Fruit fly (Drosophila melanogaster) whole organism, prepupa: ENCODE data around the gene e.

Experiments
- Blimp-1 ChIP-seq: fragments of 200-800 bp; sonication (Bioruptor generic); optimal IDR thresholded peaks from 3 replicates; lab custom pipeline; 2017; ENCODE audit warnings: missing biosample characterization, missing genetic modification characterization, mild to moderate bottlenecking, moderate library complexity, missing genetic modification reagents
- CG10631 ChIP-seq: fragments of 200-800 bp; sonication (Bioruptor generic); optimal IDR thresholded peaks from 2 replicates; lab custom pipeline; 2016; ENCODE audit warnings: missing biosample characterization, missing genetic modification characterization
- CG10669 ChIP-seq: fragments of 200-800 bp; sonication (Bioruptor generic); optimal IDR thresholded peaks from 3 replicates; lab custom pipeline; 2018; ENCODE audit warnings: missing biosample characterization, mild to moderate bottlenecking, missing genetic modification characterization, moderate library complexity
- CG11294 ChIP-seq: fragments of 200-800 bp; sonication (Bioruptor generic); IDR thresholded peaks from 2 replicates; pipeline ENCODE4 v1.3.6; 2022; ENCODE audit warnings: missing biosample characterization, missing genetic modification characterization
- CG11762 ChIP-seq: fragments of 200-800 bp; sonication (Bioruptor generic); optimal IDR thresholded peaks from 3 replicates; lab custom pipeline; 2016; ENCODE audit warnings: missing biosample characterization, missing genetic modification characterization; ENCODE audit not compliant: insufficient read depth
- CG11902 ChIP-seq: fragments of 200-800 bp; sonication (Bioruptor generic); optimal IDR thresholded peaks from 3 replicates; lab custom pipeline; 2016; ENCODE audit warnings: missing biosample characterization, missing genetic modification characterization
- CG15336 ChIP-seq: fragments of 200-800 bp; sonication (Bioruptor generic); IDR thresholded peaks from 2 replicates; pipeline ENCODE4 v1.3.6; 2022; ENCODE audit warnings: missing biosample characterization, missing genetic modification characterization
- CG1621 ChIP-seq: fragments of 200-800 bp; sonication (Bioruptor generic); optimal IDR thresholded peaks from 3 replicates; lab custom pipeline; 2018; ENCODE audit warnings: missing biosample characterization, mild to moderate bottlenecking, missing genetic modification characterization
- CG16779 ChIP-seq: fragments of 200-800 bp; sonication (Bioruptor generic); optimal IDR thresholded peaks from 3 replicates; lab custom pipeline; 2017; ENCODE audit warnings: missing biosample characterization, mild to moderate bottlenecking, missing genetic modification characterization
- CG3032 ChIP-seq: fragments of 200-800 bp; optimal IDR thresholded peaks from 2 replicates; lab custom pipeline; 2019; ENCODE audit warnings: missing biosample characterization, mild to moderate bottlenecking, missing genetic modification characterization, moderate library complexity
- CG32006 ChIP-seq: fragments of 200-800 bp; sonication (Bioruptor generic); optimal IDR thresholded peaks from 3 replicates; lab custom pipeline; 2017; ENCODE audit warnings: missing biosample characterization, mild to moderate bottlenecking, missing genetic modification characterization
- CG3919 ChIP-seq: fragments of 200-800 bp; sonication (Bioruptor generic); optimal IDR thresholded peaks from 3 replicates; lab custom pipeline; 2016; ENCODE audit warnings: missing biosample characterization, missing genetic modification characterization
- CG6276 ChIP-seq: fragments of 200-800 bp; sonication (Bioruptor generic); optimal IDR thresholded peaks from 2 replicates; lab custom pipeline; 2017; ENCODE audit warnings: missing biosample characterization, mild to moderate bottlenecking, missing genetic modification characterization
- CG6792 ChIP-seq: fragments of 200-800 bp; sonication (Bioruptor generic); optimal IDR thresholded peaks from 3 replicates; lab custom pipeline; 2016; ENCODE audit warnings: missing biosample characterization, missing genetic modification characterization
- CG6854 ChIP-seq: fragments of 200-800 bp; sonication (Bioruptor generic); optimal IDR thresholded peaks from 2 replicates; lab custom pipeline; 2017; ENCODE audit warnings: missing biosample characterization, mild to moderate bottlenecking, missing genetic modification characterization
- CG7368 ChIP-seq: fragments of 200-800 bp; sonication (Bioruptor generic); optimal IDR thresholded peaks from 3 replicates; lab custom pipeline; 2016; ENCODE audit warnings: missing biosample characterization, missing genetic modification characterization
- CG8119 ChIP-seq: fragments of 200-800 bp; sonication (Bioruptor generic); IDR thresholded peaks from 3 replicates; pipeline ENCODE4 v1.3.6; 2022; ENCODE audit warnings: missing biosample characterization, missing genetic modification characterization
- CG8319 ChIP-seq: fragments of 200-800 bp; sonication (Bioruptor generic); optimal IDR thresholded peaks from 3 replicates; lab custom pipeline; 2016; ENCODE audit warnings: missing biosample characterization, missing genetic modification characterization
- CG8632 ChIP-seq: fragments of 200-800 bp; sonication (Bioruptor generic); optimal IDR thresholded peaks from 3 replicates; lab custom pipeline; 2016; ENCODE audit warnings: missing biosample characterization, missing genetic modification characterization
- CG9139 ChIP-seq: fragments of 200-800 bp; sonication (Bioruptor generic); optimal IDR thresholded peaks from 3 replicates; lab custom pipeline; 2017; ENCODE audit warnings: missing biosample characterization, mild to moderate bottlenecking, missing genetic modification characterization
- Eip75B ChIP-seq: fragments of 200-800 bp; sonication (Bioruptor generic); optimal IDR thresholded peaks from 3 replicates; lab custom pipeline; 2016; ENCODE audit warnings: missing biosample characterization, missing genetic modification characterization
- Eip78C ChIP-seq: fragments of 200-800 bp; sonication (Bioruptor generic); peaks from one replicate; lab custom pipeline; 2016; ENCODE audit warnings: missing biosample characterization, missing genetic modification characterization
- Eip93F ChIP-seq: fragments of 200-800 bp; sonication (Bioruptor generic); optimal IDR thresholded peaks from 2 replicates; lab custom pipeline; 2016; ENCODE audit warnings: missing biosample characterization, mild to moderate bottlenecking, missing genetic modification characterization
- Ets21C ChIP-seq: fragments of 200-800 bp; sonication (Bioruptor generic); optimal IDR thresholded peaks from 3 replicates; lab custom pipeline; 2016; ENCODE audit warnings: missing biosample characterization, missing genetic modification characterization
- Ets96B ChIP-seq: fragments of 200-800 bp; optimal IDR thresholded peaks from 2 replicates; lab custom pipeline; 2019; ENCODE audit warnings: missing biosample characterization, mild to moderate bottlenecking, missing genetic modification characterization, moderate library complexity
- Gug ChIP-seq: fragments of 200-800 bp; sonication (Bioruptor generic); IDR thresholded peaks from 2 replicates; pipeline ENCODE4 v1.3.6; 2022; ENCODE audit warnings: missing biosample characterization, missing genetic modification characterization
- Hr38 ChIP-seq: sonication (Bioruptor generic); optimal IDR thresholded peaks from 2 replicates; lab custom pipeline; 2016; ENCODE audit warnings: missing biosample characterization, missing genetic modification characterization
- Hr39 ChIP-seq: fragments of 200-800 bp; sonication (Bioruptor generic); optimal IDR thresholded peaks from 2 replicates; lab custom pipeline; 2016; ENCODE audit warnings: missing biosample characterization, missing genetic modification characterization
- Hr4 ChIP-seq: fragments of 200-800 bp; sonication (Bioruptor generic); optimal IDR thresholded peaks from 3 replicates; lab custom pipeline; 2016; ENCODE audit warnings: missing biosample characterization, missing genetic modification characterization
- Lpt ChIP-seq: fragments of 200-800 bp; sonication (Bioruptor generic); optimal IDR thresholded peaks from 3 replicates; lab custom pipeline; 2016; ENCODE audit warnings: missing biosample characterization, missing genetic modification characterization
- Met ChIP-seq: fragments of 200-800 bp; sonication (Bioruptor generic); optimal IDR thresholded peaks from 3 replicates; lab custom pipeline; 2016; ENCODE audit warnings: missing biosample characterization, missing genetic modification characterization
- OdsH ChIP-seq: fragments of 200-800 bp; sonication (Bioruptor generic); optimal IDR thresholded peaks from 3 replicates; lab custom pipeline; 2016; ENCODE audit warnings: missing biosample characterization, missing genetic modification characterization
- Smox ChIP-seq: fragments of 200-800 bp; sonication (Bioruptor generic); optimal IDR thresholded peaks from 3 replicates; lab custom pipeline; 2016; ENCODE audit warnings: missing biosample characterization, missing genetic modification characterization
- Sox102F ChIP-seq: fragments of 200-800 bp; sonication (Bioruptor generic); optimal IDR thresholded peaks from 2 replicates; lab custom pipeline; 2016; ENCODE audit warnings: missing biosample characterization, mild to moderate bottlenecking, missing genetic modification characterization
- Sox14 ChIP-seq: fragments of 200-800 bp; sonication (Bioruptor generic); optimal IDR thresholded peaks from 3 replicates; lab custom pipeline; 2016; ENCODE audit warnings: missing biosample characterization, missing genetic modification characterization
- Sox15 ChIP-seq: fragments of 200-800 bp; sonication (Bioruptor generic); optimal IDR thresholded peaks from 3 replicates; lab custom pipeline; 2016; ENCODE audit warnings: missing biosample characterization, missing genetic modification characterization
- achi ChIP-seq: fragments of 200-800 bp; sonication (Bioruptor generic); optimal IDR thresholded peaks from 3 replicates; lab custom pipeline; 2016; ENCODE audit warnings: missing biosample characterization, missing genetic modification characterization
- acj6 ChIP-seq: fragments of 200-800 bp; sonication (Bioruptor generic); optimal IDR thresholded peaks from 3 replicates; lab custom pipeline; 2016; ENCODE audit warnings: missing biosample characterization, missing genetic modification characterization
- cyc ChIP-seq: fragments of 200-800 bp; sonication (Bioruptor generic); optimal IDR thresholded peaks from 3 replicates; lab custom pipeline; 2016; ENCODE audit warnings: missing biosample characterization, missing genetic modification characterization
- dac ChIP-seq: fragments of 200-800 bp; sonication (Bioruptor generic); optimal IDR thresholded peaks from 2 replicates; lab custom pipeline; 2017; ENCODE audit warnings: missing biosample characterization, mild to moderate bottlenecking, missing genetic modification characterization
- esn ChIP-seq: fragments of 200-800 bp; sonication (Bioruptor generic); optimal IDR thresholded peaks from 2 replicates; lab custom pipeline; 2016; ENCODE audit warnings: missing biosample characterization, mild to moderate bottlenecking, missing genetic modification characterization, moderate library complexity
- fd59A ChIP-seq: fragments of 200-800 bp; sonication (Bioruptor generic); optimal IDR thresholded peaks from 2 replicates; lab custom pipeline; 2017; ENCODE audit warnings: missing biosample characterization, mild to moderate bottlenecking, missing genetic modification characterization, missing genetic modification reagents
- fd85E ChIP-seq: fragments of 200-800 bp; sonication (Bioruptor generic); optimal IDR thresholded peaks from 3 replicates; lab custom pipeline; 2016; ENCODE audit warnings: missing biosample characterization, missing genetic modification characterization
- fkh ChIP-seq: fragments of 200-800 bp; sonication (Bioruptor generic); optimal IDR thresholded peaks from 3 replicates; lab custom pipeline; 2017; ENCODE audit warnings: missing biosample characterization, mild to moderate bottlenecking, missing genetic modification characterization, moderate library complexity
- lz ChIP-seq: fragments of 200-800 bp; sonication (Bioruptor generic); optimal IDR thresholded peaks from 3 replicates; lab custom pipeline; 2016; ENCODE audit warnings: missing biosample characterization, missing genetic modification characterization
- pdm3 ChIP-seq: fragments of 200-800 bp; sonication (Bioruptor generic); optimal IDR thresholded peaks from 3 replicates; lab custom pipeline; 2016; ENCODE audit warnings: missing biosample characterization, missing genetic modification characterization
- ss ChIP-seq, 2 experiments: fragments of 200-800 bp; sonication (Bioruptor generic); optimal IDR thresholded peaks; 2 replicates in 1 of 2; 3 replicates in 1 of 2; lab custom pipeline; 2017 to 2018; ENCODE audit warnings: mild to moderate bottlenecking in 2 of 2, missing biosample characterization in 2 of 2, missing genetic modification characterization in 2 of 2, moderate library complexity in 1 of 2
- svp ChIP-seq: fragments of 200-800 bp; sonication (Bioruptor generic); peaks from one replicate; lab custom pipeline; 2016; ENCODE audit warnings: missing biosample characterization, missing genetic modification characterization

The e gene

dm6 chr3R:21271208-21271607 lies 34.2 kb upstream of the e start:
- TF ChIP-seq fkh (GFP tag; lab: Kevin White, UChicago), result peak; percentile 81
- TF ChIP-seq CG11294 (GFP tag; lab: Robert Waterston, UW), result no peak
- TF ChIP-seq OdsH (GFP tag; lab: Kevin White, UChicago), result no peak
- TF ChIP-seq CG10669 (GFP tag; lab: Kevin White, UChicago), result no peak

dm6 chr3R:21270609-21271143 lies 33.7 kb upstream of the e start:
- TF ChIP-seq Hr38 (no peak), svp (GFP tag; lab: Kevin White, UChicago) (peak; percentile 91)
- TF ChIP-seq, all 60 proteins: peak for 1

- TF ChIP-seq CG3032 (tag; lab: Kevin White, UChicago) (peak; percentile 14), Ets96B (no peak), Sox15 (no peak), CG1621 (tag; lab: Kevin White, UChicago) (peak; percentile 44), Met (GFP tag; lab: Kevin White, UChicago) (no peak), CG32006 (no peak), Blimp-1 (GFP tag; lab: Kevin White, UChicago) (peak; percentile 98), ss (GFP tag; optimal IDR thresholded peaks at IDR 0.05; lab: Kevin White, UChicago) (no peak), Eip75B (GFP tag; lab: Kevin White, UChicago) (peak; percentile 1), CG9139 (GFP tag; lab: Kevin White, UChicago) (no peak), CG8119 (GFP tag; lab: Robert Waterston, UW) (no peak), dac (GFP tag; lab: Kevin White, UChicago) (peak; percentile 1), Smox (no peak), CG10669 (GFP tag; lab: Kevin White, UChicago) (no peak), CG11762 (GFP tag; lab: Kevin White, UChicago) (no peak), Hr39 (GFP tag; lab: Kevin White, UChicago) (no peak), Ets21C (GFP tag; lab: Kevin White, UChicago) (no peak), CG8632 (GFP tag; lab: Kevin White, UChicago) (no peak), fd59A (GFP tag; lab: Kevin White, UChicago) (no peak), CG16779 (tag; lab: Kevin White, UChicago) (no peak), Gug (GFP tag; lab: Robert Waterston, UW) (no peak), Eip93F (GFP tag; lab: Kevin White, UChicago) (no peak), cyc (GFP tag; lab: Kevin White, UChicago) (peak; percentile 14), CG11294 (GFP tag; lab: Robert Waterston, UW) (no peak), Lpt (GFP tag; lab: Kevin White, UChicago) (no peak), svp (GFP tag; lab: Kevin White, UChicago) (peak; percentile 84), CG3919 (GFP tag; lab: Kevin White, UChicago) (peak; percentile 43), lz (peak; percentile 35), CG6792 (GFP tag; lab: Kevin White, UChicago) (no peak), pdm3 (no peak), achi (GFP tag; lab: Kevin White, UChicago) (peak; percentile 23), CG8319 (GFP tag; lab: Kevin White, UChicago) (no peak), CG11902 (no peak), Eip78C (GFP tag; lab: Kevin White, UChicago) (no peak), fd85E (no peak), Sox14 (GFP tag; lab: Kevin White, UChicago) (peak; percentile 61), CG7368 (no peak), CG10631 (GFP tag; lab: Kevin White, UChicago) (no peak), Hr4 (no peak), CG6276 (no peak), CG6854 (GFP tag; lab: Kevin White, UChicago) (peak; percentile 44), esn (GFP tag; lab: Kevin White, UChicago) (peak; percentile 51), fkh (GFP tag; lab: Kevin White, UChicago) (peak; percentile 82), acj6 (no peak), CG15336 (GFP tag; lab: Robert Waterston, UW) (no peak), Hr38 (no peak), Sox102F (no peak)
These were observed 32.9 kb upstream of the e start, which contains the start of the genes AP-2sigma and Idi for dm6 chr3R:21269923-21270322. Gene AP-2sigma (minus strand): TSS chr3R:21270075. Gene Idi (plus strand): TSS chr3R:21270126.
